Worm (Caenorhabditis elegans) whole organism, late embryonic: ENCODE results near the gene glb-11.

Experiments used
- ama-1 ChIP-seq: fragments of 150-350 bp; optimal IDR thresholded peaks from 2 replicates; lab custom pipeline; 2014
- ceh-34 ChIP-seq: sonication (generic microtip); optimal IDR thresholded peaks from 2 replicates; lab custom pipeline; 2016; ENCODE audit warnings: mild to moderate bottlenecking, missing genetic modification characterization, missing compliant biosample characterization
- ceh-48 ChIP-seq: sonication (generic microtip); optimal IDR thresholded peaks from 2 replicates; lab custom pipeline; 2016; ENCODE audit warnings: missing genetic modification characterization, inconsistent platforms, missing compliant biosample characterization
- ceh-9 ChIP-seq: sonication (generic microtip); optimal IDR thresholded peaks from 2 replicates; lab custom pipeline; 2016; ENCODE audit warnings: mild to moderate bottlenecking, missing genetic modification characterization, inconsistent platforms, missing compliant biosample characterization
- che-1 ChIP-seq: sonication (generic microtip); optimal IDR thresholded peaks from 2 replicates; lab custom pipeline; 2016; ENCODE audit warnings: mild to moderate bottlenecking, missing genetic modification characterization, missing compliant biosample characterization
- fkh-10 ChIP-seq: fragments of 150-350 bp; optimal IDR thresholded peaks from 2 replicates; lab custom pipeline; 2014; ENCODE audit warnings: missing biosample characterization, missing genetic modification reagents, missing genetic modification characterization
- hlh-6 ChIP-seq: sonication (generic microtip); optimal IDR thresholded peaks from 2 replicates; lab custom pipeline; 2016; ENCODE audit warnings: missing genotype, missing genetic modification characterization, missing compliant biosample characterization
- npax-4 ChIP-seq: sonication (generic microtip); optimal IDR thresholded peaks from 2 replicates; lab custom pipeline; 2016; ENCODE audit warnings: missing genetic modification characterization, missing compliant biosample characterization
- syd-9 ChIP-seq: sonication (generic microtip); optimal IDR thresholded peaks from 2 replicates; lab custom pipeline; 2016; ENCODE audit warnings: mild to moderate bottlenecking, missing genetic modification characterization, moderate library complexity, missing compliant biosample characterization
- tbx-2 ChIP-seq: sonication (generic microtip); optimal IDR thresholded peaks from 2 replicates; lab custom pipeline; 2016; ENCODE audit warnings: missing genetic modification characterization, missing compliant biosample characterization
- unc-55 ChIP-seq: sonication (generic microtip); optimal IDR thresholded peaks from 2 replicates; lab custom pipeline; 2017; ENCODE audit warnings: missing biosample characterization, missing genetic modification reagents, missing genetic modification characterization

DNA sequence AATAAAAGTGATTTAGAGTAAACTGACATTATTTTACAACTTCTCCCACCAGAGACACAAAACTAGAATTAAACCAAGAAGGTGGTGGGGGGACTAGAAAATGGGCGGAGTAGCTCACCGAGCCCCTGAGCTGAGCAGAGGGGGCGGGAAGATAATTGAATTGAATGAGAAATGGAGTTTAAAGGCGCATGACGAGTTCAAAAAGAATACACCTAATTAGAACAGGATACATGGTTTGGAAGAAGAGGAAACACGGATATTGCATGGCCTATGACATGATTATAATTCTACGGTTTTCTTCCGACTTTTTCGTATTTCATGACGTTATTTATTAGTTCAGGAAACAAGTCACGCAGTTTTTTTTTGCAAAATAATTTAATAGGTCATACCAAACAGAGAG lies 36.1 kb upstream of the glb-11 start, which contains the start of gene T02C12.5:
- TF ChIP-seq ceh-48 (tag; lab: Kevin White, UChicago) (no peak), syd-9 (tag; lab: Kevin White, UChicago) (no peak), che-1 (no peak), npax-4 (tag; lab: Kevin White, UChicago) (no peak), unc-55 (GFP tag; lab: Kevin White, UChicago) (no peak), hlh-6 (no peak), fkh-10 (no peak), ceh-34 (no peak), tbx-2 (no peak), ama-1 (lab: Kevin White, UChicago) (no peak), ceh-9 (tag; lab: Kevin White, UChicago) (no peak)
